Worm (Caenorhabditis elegans): Measurements from ENCODE around the gene F41G4.7.

ce11 chrX:16814913-16815312 lies 21.3 kb downstream of the F41G4.7 start:
- no peak for TF ChIP-seq dpl-1 (GFP tag; optimal IDR thresholded peaks at IDR 0.05)
- TF ChIP-seq isw-1 (GFP tag; IDR thresholded peaks at IDR 0.05), result no peak
- TF ChIP-seq dsc-1 (tag; optimal IDR thresholded peaks at IDR 0.05), result no peak
- no peak for TF ChIP-seq ztf-11 (tag; optimal IDR thresholded peaks at IDR 0.05)
- no peak for TF ChIP-seq pqm-1 (tag; optimal IDR thresholded peaks at IDR 0.05)
- no peak for TF ChIP-seq grh-1 (GFP tag; IDR thresholded peaks at IDR 0.05)
- no peak for TF ChIP-seq nhr-47 (tag; optimal IDR thresholded peaks at IDR 0.05)
- TF ChIP-seq nhr-20 (tag; optimal IDR thresholded peaks at IDR 0.05), result no peak
